Fruit fly (Drosophila melanogaster): Measurements from ENCODE around the gene CG12016.

dm6 chr3L:3339695-3340226, 20.4 kb downstream of the CG12016 start:
- TF ChIP-seq Gug (GFP tag; IDR thresholded peaks at IDR 0.05), result no peak
- TF ChIP-seq Sox102F (GFP tag; optimal IDR thresholded peaks at IDR 0.05), result no peak
- no peak for TF ChIP-seq topi (GFP tag; optimal IDR thresholded peaks at IDR 0.05)
- TF ChIP-seq dac (GFP tag; optimal IDR thresholded peaks at IDR 0.05), result no peak
- TF ChIP-seq svp (GFP tag), result peak; percentile 94
- TF ChIP-seq lz (GFP tag; optimal IDR thresholded peaks at IDR 0.05), result no peak
- no peak for TF ChIP-seq Ets21C (GFP tag; optimal IDR thresholded peaks at IDR 0.05)
- TF ChIP-seq CG15336 (GFP tag; IDR thresholded peaks at IDR 0.05), result no peak
- no peak for TF ChIP-seq CG6792 (GFP tag; optimal IDR thresholded peaks at IDR 0.05)
- no peak for TF ChIP-seq OdsH (GFP tag; optimal IDR thresholded peaks at IDR 0.05)
- TF ChIP-seq CG3919 (GFP tag; optimal IDR thresholded peaks at IDR 0.05), result no peak

All from whole organism, prepupa.